Worm (Caenorhabditis elegans) whole organism, L4 larva: ENCODE data around the gene gbf-1.

Source experiments
- D1046.2 ChIP-seq: fragments of 200-800 bp; sonication (Bioruptor generic); IDR thresholded peaks from 2 replicates; pipeline ENCODE4 v1.3.6; 2022; ENCODE audit warnings: missing genetic modification characterization, missing compliant biosample characterization
- F37D6.2 ChIP-seq: sonication (generic microtip); optimal IDR thresholded peaks from 2 replicates; lab custom pipeline; 2016; ENCODE audit warnings: mild to moderate bottlenecking, missing genetic modification characterization, missing compliant biosample characterization
- R02D3.7 ChIP-seq: fragments of 150-350 bp; sonication (generic microtip); optimal IDR thresholded peaks from 3 replicates; lab custom pipeline; 2014; ENCODE audit warnings: missing biosample characterization, missing genetic modification characterization
- T20F7.1 ChIP-seq: fragments of 200-800 bp; sonication (Bioruptor generic); optimal IDR thresholded peaks from 2 replicates; lab custom pipeline; 2018; ENCODE audit warnings: mild to moderate bottlenecking, missing genetic modification characterization, missing compliant biosample characterization
- Y105C5A.15 ChIP-seq: fragments of 200-800 bp; sonication (Bioruptor generic); IDR thresholded peaks from 2 replicates; pipeline ENCODE4 v1.3.6; 2022; ENCODE audit warnings: missing genetic modification characterization, missing compliant biosample characterization
- Y75B8A.6 ChIP-seq: fragments of 200-800 bp; sonication (Bioruptor generic); IDR thresholded peaks from 2 replicates; pipeline ENCODE4 v1.3.6; 2022; ENCODE audit warnings: missing genetic modification reagents, missing genetic modification characterization, missing compliant biosample characterization
- aha-1 ChIP-seq: fragments of 150-350 bp; peaks from one replicate; lab custom pipeline; 2014; ENCODE audit warnings: missing biosample characterization, missing genetic modification characterization
- attf-4 ChIP-seq: sonication (generic microtip); optimal IDR thresholded peaks from 3 replicates; lab custom pipeline; 2017; ENCODE audit warnings: missing biosample characterization, missing genetic modification characterization
- ceh-28 ChIP-seq: fragments of 150-350 bp; optimal IDR thresholded peaks from 2 replicates; lab custom pipeline; 2014; ENCODE audit warnings: missing biosample characterization, missing genetic modification reagents, missing genetic modification characterization
- ceh-32 ChIP-seq: sonication (generic microtip); optimal IDR thresholded peaks from 2 replicates; lab custom pipeline; 2016; ENCODE audit warnings: mild to moderate bottlenecking, missing genetic modification characterization, missing compliant biosample characterization; ENCODE audit not compliant: poor library complexity
- ceh-82 ChIP-seq: sonication (generic microtip); optimal IDR thresholded peaks from 2 replicates; lab custom pipeline; 2017; ENCODE audit warnings: missing biosample characterization, missing genetic modification characterization
- cey-2 ChIP-seq: sonication (generic microtip); optimal IDR thresholded peaks from 3 replicates; lab custom pipeline; 2017; ENCODE audit warnings: missing genetic modification characterization, mild to moderate bottlenecking, missing compliant biosample characterization, antibody characterized with exemption, borderline replicate concordance; ENCODE audit not compliant: insufficient read depth
- daf-8 ChIP-seq: fragments of 200-800 bp; sonication (Bioruptor generic); IDR thresholded peaks from 2 replicates; pipeline ENCODE4 v1.3.6; 2022; ENCODE audit warnings: missing genetic modification characterization, missing compliant biosample characterization
- dpl-1 ChIP-seq: fragments of 150-350 bp; optimal IDR thresholded peaks from 2 replicates; lab custom pipeline; 2014; ENCODE audit warnings: missing biosample characterization, missing genetic modification reagents, missing genetic modification characterization
- fkh-10 ChIP-seq: fragments of 150-350 bp; optimal IDR thresholded peaks from 2 replicates; lab custom pipeline; 2014; ENCODE audit warnings: missing biosample characterization, missing genetic modification reagents, missing genetic modification characterization
- gei-8 ChIP-seq: fragments of 200-800 bp; sonication (Bioruptor generic); optimal IDR thresholded peaks from 2 replicates; lab custom pipeline; 2018; ENCODE audit warnings: mild to moderate bottlenecking, missing genetic modification characterization, missing compliant biosample characterization
- hlh-30 ChIP-seq: sonication (generic microtip); optimal IDR thresholded peaks from 2 replicates; lab custom pipeline; 2017; ENCODE audit warnings: antibody characterized with exemption, mild to moderate bottlenecking, missing genetic modification characterization, missing compliant biosample characterization; ENCODE audit not compliant: insufficient read depth
- hmg-1.1 ChIP-seq: fragments of 200-800 bp; sonication (Bioruptor generic); IDR thresholded peaks from 2 replicates; pipeline ENCODE4 v1.3.6; 2022; ENCODE audit warnings: missing genetic modification reagents, missing genetic modification characterization, missing compliant biosample characterization
- lin-38 ChIP-seq: fragments of 200-800 bp; sonication (Bioruptor generic); IDR thresholded peaks from 2 replicates; pipeline ENCODE4 v1.3.6; 2022; ENCODE audit warnings: missing genetic modification reagents, missing genetic modification characterization, missing compliant biosample characterization
- lsy-2 ChIP-seq, 2 experiments: fragments of 150-350 bp in 1 of 2; sonication (generic microtip) in 1 of 2; optimal IDR thresholded peaks; 2 replicates each; lab custom pipeline; 2014 to 2017; ENCODE audit warnings: missing biosample characterization in 2 of 2, missing genetic modification characterization in 2 of 2
- mdt-29 ChIP-seq: fragments of 200-800 bp; sonication (Bioruptor generic); IDR thresholded peaks from 2 replicates; pipeline ENCODE4 v1.3.6; 2022; ENCODE audit warnings: missing genetic modification reagents, missing genetic modification characterization, missing compliant biosample characterization
- mes-2 ChIP-seq: sonication (generic microtip); optimal IDR thresholded peaks from 2 replicates; lab custom pipeline; 2016; ENCODE audit warnings: missing genotype, mild to moderate bottlenecking, missing genetic modification characterization, missing compliant biosample characterization; ENCODE audit not compliant: poor library complexity, severe bottlenecking
- nhr-11 ChIP-seq: fragments of 150-350 bp; optimal IDR thresholded peaks from 2 replicates; lab custom pipeline; 2014; ENCODE audit warnings: missing biosample characterization, missing genetic modification characterization
- nhr-111 ChIP-seq: fragments of 200-800 bp; sonication (Bioruptor generic); optimal IDR thresholded peaks from 2 replicates; lab custom pipeline; 2018; ENCODE audit warnings: mild to moderate bottlenecking, missing genetic modification characterization, missing compliant biosample characterization
- nhr-77 ChIP-seq: fragments of 150-350 bp; optimal IDR thresholded peaks from 2 replicates; lab custom pipeline; 2014; ENCODE audit warnings: missing biosample characterization, missing genetic modification characterization
- pha-4 ChIP-seq, 2 experiments: fragments of 150-350 bp in 1 of 2; fragments of 200-800 bp in 1 of 2; sonication (Bioruptor generic) in 1 of 2; IDR thresholded peaks in 1 of 2; optimal IDR thresholded peaks in 1 of 2; 2 replicates each; pipeline versions ENCODE4 v1.3.6 to Lab custom; 2014 to 2022; ENCODE audit warnings: missing genetic modification characterization in 2 of 2, missing genetic modification reagents in 2 of 2, missing biosample characterization in 1 of 2, missing compliant biosample characterization in 1 of 2
- php-3 ChIP-seq: fragments of 200-800 bp; sonication (Bioruptor generic); IDR thresholded peaks from 2 replicates; pipeline ENCODE4 v1.3.6; 2022; ENCODE audit warnings: missing genetic modification reagents, missing genetic modification characterization, missing compliant biosample characterization
- rbr-2 ChIP-seq: sonication (generic microtip); optimal IDR thresholded peaks from 2 replicates; lab custom pipeline; 2016; ENCODE audit warnings: missing genotype, missing genetic modification characterization, missing compliant biosample characterization
- sdz-12 ChIP-seq: fragments of 200-800 bp; sonication (Bioruptor generic); optimal IDR thresholded peaks from 2 replicates; lab custom pipeline; 2018; ENCODE audit warnings: mild to moderate bottlenecking, missing genetic modification characterization, missing compliant biosample characterization
- set-16 ChIP-seq: fragments of 200-800 bp; sonication (Bioruptor generic); IDR thresholded peaks from 2 replicates; pipeline ENCODE4 v1.3.6; 2022; ENCODE audit warnings: missing genetic modification reagents, missing genetic modification characterization, missing compliant biosample characterization
- unc-62 ChIP-seq, 3 experiments: fragments of 150-350 bp in 1 of 3; sonication (generic microtip); optimal IDR thresholded peaks in 2 of 3; peaks in 1 of 3; 1 replicate in 1 of 3; 2 replicates in 2 of 3; lab custom pipeline; 2014 to 2017; ENCODE audit warnings: missing biosample characterization in 3 of 3, missing genetic modification characterization in 3 of 3, missing genetic modification reagents in 3 of 3, missing genotype in 1 of 3
- vab-7 ChIP-seq: fragments of 200-800 bp; sonication (Bioruptor generic); IDR thresholded peaks from 2 replicates; pipeline ENCODE4 v1.3.6; 2022; ENCODE audit warnings: missing genetic modification reagents, missing genetic modification characterization, missing compliant biosample characterization

gbf-1 gene

DNA sequence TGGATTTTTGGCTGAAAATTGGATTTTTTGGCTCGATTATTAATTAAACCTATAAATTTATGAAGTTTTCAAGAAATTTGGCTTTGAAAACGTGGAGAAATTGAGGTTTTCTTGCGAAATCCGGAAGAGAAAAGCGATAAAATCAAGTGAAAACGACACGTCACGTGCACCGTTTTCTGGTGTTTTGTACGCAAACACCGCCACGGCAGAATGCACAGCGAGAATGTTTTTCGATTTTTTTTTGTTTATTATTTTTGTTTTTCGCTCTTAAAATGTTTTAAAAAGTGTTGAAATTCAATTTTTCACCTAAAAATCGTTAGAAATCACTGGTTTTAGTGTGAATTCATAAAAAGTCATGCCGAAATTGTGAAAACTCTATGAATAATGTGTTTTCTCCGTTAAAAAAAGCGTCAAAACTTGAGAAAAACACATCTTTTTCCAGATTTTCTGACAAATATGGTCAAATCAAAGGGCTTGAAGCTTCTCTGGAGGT lies 1.1 kb upstream of the gbf-1 start, which contains the start of gene immp-1 (continued):
- TF ChIP-seq nhr-111 (GFP tag; lab: Kevin White, UChicago), result no peak
- TF ChIP-seq dpl-1, result peak; percentile 52
- TF ChIP-seq mdt-29, result no peak
- TF ChIP-seq lsy-2 (tag; optimal IDR thresholded peaks at IDR 0.05; lab: Kevin White, UChicago), result peak in 1 of 2 experiments; percentile 64
- no peak for TF ChIP-seq R02D3.7
- TF ChIP-seq ceh-28, result no peak
- TF ChIP-seq hlh-30 (tag; lab: Kevin White, UChicago), result peak; percentile 97
- TF ChIP-seq gei-8, result no peak
- TF ChIP-seq fkh-10 (GFP tag; lab: Kevin White, UChicago), result no peak
- TF ChIP-seq Y75B8A.6 (GFP tag; lab: Robert Waterston, UW), result no peak
- TF ChIP-seq sdz-12 (GFP tag; lab: Kevin White, UChicago), result no peak
- TF ChIP-seq D1046.2 (GFP tag; lab: Robert Waterston, UW), result no peak
- peak; percentile 53 for TF ChIP-seq lin-38 (GFP tag; lab: Robert Waterston, UW)
- no peak for TF ChIP-seq nhr-11 (tag; lab: Kevin White, UChicago)
- no peak for TF ChIP-seq cey-2 (tag; lab: Kevin White, UChicago)
- peak; percentile 72 for TF ChIP-seq mes-2 (tag; lab: Kevin White, UChicago)
- TF ChIP-seq daf-8 (GFP tag; lab: Robert Waterston, UW), result no peak

DNA sequence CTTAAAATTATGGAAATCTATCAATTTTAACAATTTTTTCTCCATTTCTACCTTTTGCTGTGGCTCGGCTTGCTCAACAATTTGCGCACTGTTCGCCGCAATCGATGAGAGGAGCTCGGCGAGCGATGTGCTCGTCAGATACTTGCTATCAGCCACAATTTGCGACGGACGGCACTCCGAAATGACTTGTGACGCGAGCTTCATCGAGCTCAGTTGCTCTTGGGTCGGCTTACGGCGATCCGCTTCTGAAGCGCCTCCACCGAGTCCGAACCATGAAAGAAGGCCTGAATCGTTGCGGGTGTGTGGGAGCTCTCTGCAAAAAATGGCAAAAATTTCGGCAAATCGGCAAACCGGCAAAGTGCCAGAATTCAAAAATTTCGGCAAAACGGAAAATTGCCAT lies 12.8 kb downstream of the gbf-1 start:
- TF ChIP-seq set-16, result peak; percentile 75
- TF ChIP-seq mdt-29, result no peak
- TF ChIP-seq ceh-82 (tag; lab: Kevin White, UChicago), result no peak

DNA sequence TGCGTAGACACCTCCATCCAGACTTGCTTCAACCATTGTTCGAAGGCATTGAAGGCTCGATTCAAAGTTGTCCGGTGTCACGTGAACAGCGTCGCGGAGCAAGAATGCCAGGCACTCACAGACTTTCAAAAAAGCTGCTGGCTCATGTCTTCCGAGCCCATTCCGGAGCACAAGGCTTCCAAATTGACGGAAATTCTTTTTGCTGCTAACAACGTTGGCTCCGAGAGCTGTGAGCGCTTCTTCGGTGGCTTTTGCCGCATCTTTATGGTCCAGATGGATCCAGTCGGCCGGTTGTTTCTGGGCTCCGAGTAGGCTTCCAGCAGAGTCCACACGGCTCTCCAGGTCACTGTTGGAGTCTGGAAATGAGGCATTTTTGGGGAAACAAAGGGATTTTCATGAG lies 15.6 kb downstream of the gbf-1 start:
- TF ChIP-seq php-3 (GFP tag; lab: Robert Waterston, UW) (no peak), rbr-2 (tag; lab: Kevin White, UChicago) (no peak), set-16 (peak; percentile 52), attf-4 (tag; lab: Kevin White, UChicago) (no peak), Y105C5A.15 (GFP tag; lab: Robert Waterston, UW) (no peak), vab-7 (GFP tag; lab: Robert Waterston, UW) (no peak), ceh-28 (no peak), F37D6.2 (tag; lab: Kevin White, UChicago) (no peak), unc-62 (GFP tag; optimal IDR thresholded peaks at IDR 0.05 in 1 of 2; lab: Kevin White, UChicago) (peak in 1 of 2 experiments; percentile 17), unc-62 (tag; optimal IDR thresholded peaks at IDR 0.05; lab: Kevin White, UChicago) (no peak), T20F7.1 (no peak)

DNA sequence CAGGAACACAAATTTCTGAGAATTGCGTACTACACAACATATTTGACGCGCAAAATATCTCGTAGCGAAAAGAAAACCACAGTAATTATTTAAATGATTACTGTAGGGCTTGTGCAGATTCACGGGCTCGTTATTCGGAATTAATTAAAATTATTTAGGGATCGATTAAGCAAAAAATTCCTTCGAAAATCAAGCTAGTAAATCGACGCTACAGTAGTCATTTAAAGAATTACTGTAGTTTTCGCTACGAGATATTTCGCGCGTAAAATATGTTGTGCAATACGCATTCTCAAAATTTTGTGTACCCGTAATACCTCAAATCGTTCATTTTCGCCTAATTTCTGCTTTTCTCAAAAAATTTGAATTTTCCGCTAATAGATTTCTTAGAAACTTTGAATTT lies 22.7 kb downstream of the gbf-1 start:
- TF ChIP-seq unc-62 (GFP tag; optimal IDR thresholded peaks at IDR 0.05 in 1 of 2; lab: Kevin White, UChicago) (peak in 1 of 2 experiments; percentile 30), unc-62 (tag; optimal IDR thresholded peaks at IDR 0.05; lab: Kevin White, UChicago) (no peak), lin-38 (GFP tag; lab: Robert Waterston, UW) (no peak), hmg-1.1 (GFP tag; lab: Robert Waterston, UW) (no peak)

DNA sequence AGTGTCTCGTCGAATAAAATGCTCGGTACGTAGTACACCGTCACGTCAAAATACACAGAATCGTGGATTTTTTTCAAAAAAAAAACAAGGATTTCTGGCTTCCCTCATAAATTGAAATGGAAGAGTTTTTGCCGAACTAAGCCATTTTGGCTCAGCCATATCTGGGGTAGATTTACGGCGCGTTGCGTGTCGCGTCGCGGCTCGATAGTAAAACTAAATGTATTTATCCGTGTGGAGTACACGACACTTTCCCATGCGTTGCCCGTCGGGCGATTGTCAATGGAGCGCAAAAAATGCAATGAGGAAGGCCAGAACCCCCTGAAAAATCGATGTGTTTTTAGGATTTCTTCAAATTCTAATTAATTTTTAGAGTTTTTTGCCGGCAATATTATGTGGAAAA lies 23.2 kb downstream of the gbf-1 start:
- TF ChIP-seq aha-1 (tag; lab: Kevin White, UChicago), result peak; percentile 46
- no peak for TF ChIP-seq nhr-77 (tag; lab: Kevin White, UChicago)
- peak in 1 of 2 experiments; percentile 92 for TF ChIP-seq unc-62 (GFP tag; optimal IDR thresholded peaks at IDR 0.05 in 1 of 2; lab: Kevin White, UChicago)
- no peak for TF ChIP-seq unc-62 (tag; optimal IDR thresholded peaks at IDR 0.05; lab: Kevin White, UChicago)
- TF ChIP-seq pha-4 (GFP tag; IDR thresholded peaks at IDR 0.05; lab: Robert Waterston, UW), result no peak
- no peak for TF ChIP-seq pha-4 (tag; optimal IDR thresholded peaks at IDR 0.05; lab: Kevin White, UChicago)
- no peak for TF ChIP-seq ceh-32 (tag; lab: Kevin White, UChicago)
- TF ChIP-seq, all 104 proteins: peak for 2
